Fruit fly (Drosophila melanogaster): Measurements from ENCODE around the gene CG10516.
A peak's percentile ranks its signal among the peaks of the same experiment; 100 is the strongest.

The CG10516 gene

dm6 chr3L:15976758-15977157 lies 8.8 kb downstream of the CG10516 start, which contains the start of gene CG17029:
Gene CG17029, plus strand, starts transcription at chr3L:15976870.
- TF ChIP-seq noc (tag; optimal IDR thresholded peaks at IDR 0.05): no peak

dm6 chr3L:15977565-15977964 lies 9.6 kb downstream of the CG10516 start:
- peak; percentile 20 for TF ChIP-seq noc (tag; optimal IDR thresholded peaks at IDR 0.05)

DNA sequence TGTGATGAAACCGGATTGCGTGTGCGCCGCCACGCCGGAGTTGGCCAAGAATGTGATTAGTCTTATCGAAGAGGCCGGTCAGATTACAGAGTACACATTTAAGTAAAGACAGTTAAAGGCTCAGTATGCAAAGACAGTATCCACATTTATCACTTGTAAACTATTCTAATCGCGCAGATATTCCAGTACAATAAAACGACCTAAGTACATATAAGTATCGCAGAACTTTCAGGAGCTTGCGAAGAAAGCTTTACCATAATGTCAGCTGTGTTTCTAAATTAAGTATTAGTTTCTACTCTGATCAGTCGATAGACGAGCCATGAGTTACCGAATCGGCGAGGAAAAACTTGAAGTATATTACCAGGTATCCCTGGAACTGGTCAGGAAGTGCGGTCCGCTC lies 10.2 kb downstream of the CG10516 start, which contains the start of gene CG17028:
CG17028 (plus strand) TSS at position 301 of the 400 bp plus-strand sequence.
- no peak for TF ChIP-seq noc (tag; optimal IDR thresholded peaks at IDR 0.05)

- no peak for TF ChIP-seq noc (tag; optimal IDR thresholded peaks at IDR 0.05)
Measured at dm6 chr3L:15979240-15979639, 11.2 kb downstream of the CG10516 start.

- TF ChIP-seq noc (tag; optimal IDR thresholded peaks at IDR 0.05): peak; percentile 39
Measured at dm6 chr3L:15979912-15980311, 11.9 kb downstream of the CG10516 start, which contains the start of gene CG17027. Gene CG17027, plus strand, starts transcription at chr3L:15980100.

- no peak for TF ChIP-seq noc (tag; optimal IDR thresholded peaks at IDR 0.05)
Measured at dm6 chr3L:15981403-15981802, 13.4 kb downstream of the CG10516 start.

dm6 chr3L:15982148-15982547 lies 14.1 kb downstream of the CG10516 start:
- no peak for TF ChIP-seq noc (tag; optimal IDR thresholded peaks at IDR 0.05)

- peak; percentile 98 for TF ChIP-seq noc (tag; optimal IDR thresholded peaks at IDR 0.05)
Measured at dm6 chr3L:15982783-15983432, 14.9 kb downstream of the CG10516 start, which contains the start of the genes brm and Arl1. Gene brm, minus strand, starts transcription at chr3L:15982869. Gene Arl1, plus strand, starts transcription at chr3L:15983135.

DNA sequence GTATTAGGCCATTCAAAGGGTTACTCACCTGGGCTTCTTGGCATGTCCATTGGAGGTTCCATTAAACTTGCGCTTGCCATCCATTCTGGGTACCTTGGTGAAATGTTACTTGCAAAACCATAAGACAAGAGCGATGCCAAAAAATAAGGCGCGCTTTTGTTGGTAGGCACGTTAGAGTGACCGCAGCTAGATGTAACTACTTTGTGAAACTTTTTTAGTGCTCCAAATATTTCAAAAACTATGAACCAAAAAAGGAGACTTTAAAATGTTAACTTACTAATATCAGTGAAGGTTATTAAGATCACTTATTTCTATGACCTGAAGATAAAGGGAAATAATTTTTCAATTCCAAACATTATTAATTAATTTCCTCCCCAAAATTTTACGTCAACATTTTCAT lies 19.6 kb downstream of the CG10516 start, which contains the start of gene PolD1:
PolD1 (minus strand) TSS at position 181 of the 400 bp plus-strand sequence.
- no peak for TF ChIP-seq noc (tag; optimal IDR thresholded peaks at IDR 0.05)

DNA sequence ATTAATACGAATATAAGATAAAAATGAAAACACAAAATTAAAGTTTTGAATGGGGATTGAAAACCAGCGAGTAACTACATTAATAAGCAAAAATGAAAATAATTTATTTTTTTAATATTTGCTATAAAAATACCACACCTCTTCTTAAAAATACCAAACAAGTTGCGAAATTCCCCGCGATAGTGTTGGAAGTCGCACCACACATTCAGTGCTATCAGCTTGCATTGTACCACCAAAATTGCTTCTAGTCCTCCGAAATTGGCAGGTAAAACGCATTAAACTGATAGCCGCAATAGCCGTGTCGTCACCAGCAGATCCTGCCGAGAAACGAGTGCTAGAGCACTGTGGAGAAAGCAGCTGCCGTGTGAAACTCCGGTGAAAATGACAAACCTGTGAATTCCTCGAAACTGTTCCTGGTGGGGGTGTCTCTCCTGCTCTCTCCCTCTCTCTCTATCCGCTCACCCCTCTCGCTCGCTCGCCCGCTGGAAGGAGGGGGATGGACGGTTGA lies 20.1 kb downstream of the CG10516 start, which contains the start of gene Hip14:
Hip14 (plus strand) TSS at position 198 of the 508 bp plus-strand sequence.
- TF ChIP-seq noc (tag; optimal IDR thresholded peaks at IDR 0.05): no peak

DNA sequence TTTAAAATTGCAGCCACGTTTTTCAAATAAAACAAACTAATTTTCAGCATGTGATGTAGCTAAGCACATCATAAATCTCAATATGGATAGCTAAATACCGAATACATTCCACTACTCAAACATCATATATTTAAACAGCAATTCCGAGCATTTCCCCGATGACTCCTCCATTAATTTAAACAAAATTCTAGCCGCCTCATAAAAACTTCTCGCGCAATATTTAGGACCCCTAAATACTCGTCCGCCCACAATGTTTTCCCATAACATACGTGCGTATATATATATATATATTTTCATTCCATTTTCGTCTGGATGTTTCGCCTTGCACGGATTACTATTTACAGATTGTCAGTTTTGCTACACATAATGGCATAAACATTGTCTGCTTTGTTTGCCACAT lies 28.0 kb downstream of the CG10516 start:
- no peak for TF ChIP-seq noc (tag; optimal IDR thresholded peaks at IDR 0.05)

DNA sequence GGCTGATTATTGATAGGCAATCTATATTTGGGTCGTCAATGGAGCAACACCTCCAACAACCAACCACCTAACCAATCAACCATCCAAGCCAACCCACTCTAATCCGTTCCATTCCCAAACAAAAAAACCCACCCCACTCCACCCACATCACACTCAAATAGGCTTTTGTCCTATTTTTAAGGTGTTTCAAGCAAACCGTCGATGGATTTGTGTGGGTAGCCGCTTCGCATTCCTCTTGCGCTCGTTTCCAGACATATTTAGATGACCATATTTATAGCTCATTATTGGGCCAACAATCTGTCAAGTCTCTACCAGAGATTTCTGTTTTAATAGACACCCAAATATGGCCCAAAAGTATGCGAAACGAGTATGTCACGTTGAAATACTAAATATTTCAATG lies 30.2 kb downstream of the CG10516 start:
- TF ChIP-seq noc (tag; optimal IDR thresholded peaks at IDR 0.05): no peak

DNA sequence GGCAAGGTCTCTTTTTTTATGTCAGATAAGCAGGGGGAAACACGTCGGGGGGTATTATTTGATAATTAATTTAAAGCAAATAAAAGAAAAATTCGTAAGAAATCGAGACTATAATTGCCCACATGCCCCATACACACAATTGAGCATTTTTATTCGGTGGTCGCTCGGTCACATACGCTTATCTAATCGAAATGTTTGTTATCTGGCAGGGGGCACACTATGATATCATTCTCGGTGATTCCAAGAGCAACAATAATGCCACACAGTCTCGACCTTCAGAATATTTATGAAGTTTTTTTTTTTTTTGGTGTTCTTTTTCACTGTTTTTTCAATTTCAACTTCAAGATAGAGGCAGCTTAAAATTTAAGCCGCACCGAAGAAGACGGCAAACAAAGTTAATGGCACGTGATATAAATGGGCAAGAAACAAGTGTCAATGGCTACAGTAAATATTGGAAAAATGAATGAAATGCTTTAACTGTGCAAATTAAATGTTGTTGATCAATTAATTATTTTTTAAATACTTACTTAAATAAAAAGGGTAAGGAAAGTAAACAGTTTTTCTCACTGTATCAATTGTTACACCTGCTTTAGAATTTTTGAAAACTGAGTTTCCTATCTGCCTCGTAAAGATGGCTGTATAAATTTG lies 31.5 kb downstream of the CG10516 start:
- peak; percentile 52 for TF ChIP-seq noc (tag; optimal IDR thresholded peaks at IDR 0.05)

DNA sequence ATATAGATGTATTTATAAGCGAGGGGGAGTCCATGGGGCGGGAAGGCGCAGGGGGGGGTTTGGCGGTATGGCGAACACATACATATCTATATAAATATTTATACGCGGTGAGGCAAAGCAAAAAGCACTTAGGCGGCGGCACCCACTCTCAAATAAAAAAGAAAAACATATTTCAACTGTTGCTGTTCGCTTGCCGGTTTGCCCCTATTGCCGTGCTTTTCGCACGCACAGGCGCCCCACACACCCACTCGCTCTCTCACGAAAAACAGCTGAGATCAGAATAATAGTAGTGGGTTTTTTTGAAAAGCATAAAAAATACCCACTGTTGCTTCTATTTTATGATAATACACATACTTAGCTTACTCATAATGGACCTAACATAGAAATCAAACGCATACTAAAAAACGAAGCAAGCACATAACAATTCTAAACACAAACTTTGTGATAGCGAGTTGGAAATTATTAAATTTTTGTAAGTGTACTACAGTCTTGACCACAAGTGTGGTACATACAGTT lies 33.2 kb downstream of the CG10516 start:
- TF ChIP-seq noc (tag; optimal IDR thresholded peaks at IDR 0.05): peak; percentile 98

DNA sequence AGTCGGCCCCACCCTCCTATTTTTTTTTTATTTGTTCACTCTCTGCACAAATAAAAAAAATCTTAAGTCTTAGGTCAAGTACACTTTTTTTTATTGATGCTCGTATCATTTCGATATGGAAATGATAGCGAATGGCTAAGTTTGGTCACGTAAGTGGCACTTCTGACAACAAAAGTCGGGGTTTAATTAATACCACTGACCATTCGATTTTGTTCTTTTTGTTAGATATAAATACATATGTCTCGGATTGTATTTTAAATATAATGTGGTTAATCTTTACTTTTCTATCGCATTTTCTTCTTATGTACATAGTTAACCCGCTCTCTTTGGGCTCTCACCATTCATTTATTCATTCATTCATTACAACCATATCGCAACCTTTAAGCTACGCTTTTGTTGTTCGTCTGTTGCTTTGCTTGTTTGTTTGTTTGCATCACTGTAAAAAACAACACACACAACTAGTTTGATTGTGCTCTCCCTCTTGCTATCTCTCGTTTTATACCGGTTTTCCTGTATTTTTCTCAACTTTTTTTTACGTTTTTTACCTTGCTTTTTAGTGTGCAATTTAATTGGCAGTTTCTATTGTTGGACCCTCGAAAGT lies 34.2 kb downstream of the CG10516 start:
- TF ChIP-seq noc (tag; optimal IDR thresholded peaks at IDR 0.05): no peak

Measured in whole organism, larva.